Fruit fly (Drosophila melanogaster): ENCODE measurements around the gene CG17197.

The CG17197 gene

dm6 chr3R:25737735-25738371 lies 37.3 kb downstream of the CG17197 start (continued):
- TF ChIP-seq lola (GFP tag; optimal IDR thresholded peaks at IDR 0.05) (no peak), woc (GFP tag; optimal IDR thresholded peaks at IDR 0.05) (peak; percentile 98), pan (optimal IDR thresholded peaks at IDR 0.05) (no peak), Abd-B (GFP tag; optimal IDR thresholded peaks at IDR 0.05) (no peak), rgr (GFP tag; optimal IDR thresholded peaks at IDR 0.05) (peak; percentile 99), HLH106 (tag; optimal IDR thresholded peaks at IDR 0.05) (peak; percentile 99), foxo (GFP tag; optimal IDR thresholded peaks at IDR 0.05) (peak; percentile 95 to 99), GATAd (GFP tag; optimal IDR thresholded peaks at IDR 0.05) (peak; percentile 88), CG32264 (GFP tag; optimal IDR thresholded peaks at IDR 0.05) (peak; percentile 97), N (GFP tag; optimal IDR thresholded peaks at IDR 0.05) (no peak), Hr78 (GFP tag; optimal IDR thresholded peaks at IDR 0.05) (no peak), jim (GFP tag; optimal IDR thresholded peaks at IDR 0.05) (no peak), fru (GFP tag; optimal IDR thresholded peaks at IDR 0.05) (peak; percentile 99), dmrt93B (GFP tag; optimal IDR thresholded peaks at IDR 0.05) (peak; percentile 96), ey (GFP tag; optimal IDR thresholded peaks at IDR 0.05) (peak; percentile 99), dl (GFP tag; optimal IDR thresholded peaks at IDR 0.05; ENCODE audit: insufficient read depth in 1 of 2, partially characterized antibody in 2 of 2) (peak; percentile 51 to 70)

- TF ChIP-seq HLH106 (tag; optimal IDR thresholded peaks at IDR 0.05): no peak
- TF ChIP-seq Rel (GFP tag; optimal IDR thresholded peaks at IDR 0.05): no peak
- TF ChIP-seq Rel (tag; optimal IDR thresholded peaks at IDR 0.05): no peak
- no peak for TF ChIP-seq GATAd (GFP tag; optimal IDR thresholded peaks at IDR 0.05)
- TF ChIP-seq Hnf4 (GFP tag; optimal IDR thresholded peaks at IDR 0.05): no peak
- TF ChIP-seq foxo (GFP tag; optimal IDR thresholded peaks at IDR 0.05): no peak
- TF ChIP-seq Hr83 (GFP tag; optimal IDR thresholded peaks at IDR 0.05; ENCODE audit: poor library complexity, severe bottlenecking): no peak
- TF ChIP-seq Vsx2 (GFP tag; optimal IDR thresholded peaks at IDR 0.05; ENCODE audit: partially characterized antibody): no peak
- TF ChIP-seq Dif (GFP tag; optimal IDR thresholded peaks at IDR 0.05; ENCODE audit: partially characterized antibody): no peak
- no peak for TF ChIP-seq usp (GFP tag; optimal IDR thresholded peaks at IDR 0.05)
- TF ChIP-seq br (GFP tag; optimal IDR thresholded peaks at IDR 0.05): no peak
- TF ChIP-seq ey (GFP tag; optimal IDR thresholded peaks at IDR 0.05): no peak
- no peak for TF ChIP-seq fru (GFP tag; optimal IDR thresholded peaks at IDR 0.05)
Measured at dm6 chr3R:25735801-25736068, 39.4 kb downstream of the CG17197 start.

dm6 chr3R:25734967-25735800 lies 40.0 kb downstream of the CG17197 start:
- TF ChIP-seq br (GFP tag; optimal IDR thresholded peaks at IDR 0.05): no peak
- no peak for TF ChIP-seq Rel (GFP tag; optimal IDR thresholded peaks at IDR 0.05)
- peak; percentile 29 for TF ChIP-seq Rel (tag; optimal IDR thresholded peaks at IDR 0.05)

- TF ChIP-seq GATAd (GFP tag; optimal IDR thresholded peaks at IDR 0.05) (no peak), CG9705 (GFP tag; optimal IDR thresholded peaks at IDR 0.05) (no peak), usp (GFP tag; optimal IDR thresholded peaks at IDR 0.05) (no peak), CG32264 (GFP tag; optimal IDR thresholded peaks at IDR 0.05) (no peak), lola (GFP tag; optimal IDR thresholded peaks at IDR 0.05) (no peak)
Measured at dm6 chr3R:25723795-25724194, 51.4 kb downstream of the CG17197 start.

Data from whole organism, wandering third instar larva.